Fruit fly (Drosophila melanogaster): ENCODE data around the gene CG42450.

The CG42450 gene

DNA sequence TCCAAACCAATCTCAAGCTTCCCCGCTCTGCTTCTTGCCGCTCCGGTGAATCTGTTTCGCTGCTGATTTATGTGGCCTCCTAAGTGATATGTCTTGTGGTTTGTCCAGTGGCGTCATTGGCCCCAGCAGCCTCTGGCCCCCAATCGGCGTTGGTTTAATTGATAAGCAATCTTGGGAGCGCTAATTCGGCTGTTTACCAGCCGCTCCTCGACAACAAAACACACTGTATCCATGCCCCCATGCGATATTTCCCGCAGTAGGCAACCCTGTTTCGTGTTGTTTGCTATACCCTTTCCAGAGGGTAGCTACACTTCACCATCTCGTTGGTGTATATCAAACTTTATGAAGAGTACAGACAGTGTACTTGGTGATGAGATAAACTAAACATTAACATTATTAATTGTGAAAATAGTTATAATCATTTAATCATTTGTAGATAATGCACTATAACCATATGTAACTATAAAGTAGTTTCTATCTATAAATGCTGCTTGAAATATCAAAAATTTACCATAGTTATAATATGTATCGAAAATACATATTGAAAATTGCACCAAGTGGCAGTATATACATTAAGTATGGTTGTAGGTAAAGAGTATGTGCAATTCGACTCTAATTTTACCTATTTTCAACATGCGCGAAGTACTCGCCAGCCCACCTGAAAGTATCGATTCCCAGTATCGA is 35.4 kb downstream of the CG42450 start, which contains the start of gene shop (continued):
- TF ChIP-seq hkb (optimal IDR thresholded peaks at IDR 0.05): no peak
- TF ChIP-seq hkb (GFP tag; IDR thresholded peaks at IDR 0.05): peak; percentile 60
- TF ChIP-seq ATbp (GFP tag; optimal IDR thresholded peaks at IDR 0.05): peak; percentile 81
- TF ChIP-seq mld (GFP tag; IDR thresholded peaks at IDR 0.05; ENCODE audit: partially characterized antibody): no peak
- peak; percentile 64 for TF ChIP-seq CG30020 (tag; optimal IDR thresholded peaks at IDR 0.05)
- TF ChIP-seq esg (GFP tag; conservative IDR thresholded peaks at IDR 0.05): peak; percentile 77
- TF ChIP-seq Dip3 (GFP tag; optimal IDR thresholded peaks at IDR 0.05): peak; percentile 73
- no peak for TF ChIP-seq Poxn (GFP tag; IDR thresholded peaks at IDR 0.05)
- peak; percentile 29 for TF ChIP-seq pzg (GFP tag; optimal IDR thresholded peaks at IDR 0.05)
- peak; percentile 90 for TF ChIP-seq Med (GFP tag)
- TF ChIP-seq tup (GFP tag; optimal IDR thresholded peaks at IDR 0.05): peak; percentile 15
- peak; percentile 81 for TF ChIP-seq CG9817 (tag; optimal IDR thresholded peaks at IDR 0.05)
- peak; percentile 63 for TF ChIP-seq Camta (GFP tag; optimal IDR thresholded peaks at IDR 0.05)
- TF ChIP-seq trem (tag; optimal IDR thresholded peaks at IDR 0.05): peak; percentile 68
- TF ChIP-seq CG5245 (GFP tag; optimal IDR thresholded peaks at IDR 0.05): peak; percentile 77
- TF ChIP-seq wdn (GFP tag; IDR thresholded peaks at IDR 0.05): peak; percentile 52; the same call in 1 of the 2 replicates
- peak; percentile 37; the same call in 1 of the 2 replicates for TF ChIP-seq CG1024 (GFP tag; IDR thresholded peaks at IDR 0.05)
- TF ChIP-seq row (GFP tag; IDR thresholded peaks at IDR 0.05): peak; percentile 93
- TF ChIP-seq Atf6 (GFP tag; IDR thresholded peaks at IDR 0.05): peak; percentile 69
- TF ChIP-seq CG2712 (tag; optimal IDR thresholded peaks at IDR 0.05): peak; percentile 87
- TF ChIP-seq CG3407 (GFP tag; optimal IDR thresholded peaks at IDR 0.05): peak; percentile 61
- TF ChIP-seq Aef1 (GFP tag; IDR thresholded peaks at IDR 0.05): peak; percentile 71
- no peak for TF ChIP-seq CG15479 (GFP tag; optimal IDR thresholded peaks at IDR 0.05)
- TF ChIP-seq Mes4 (GFP tag; optimal IDR thresholded peaks at IDR 0.05): peak; percentile 65
- peak; percentile 51; the same call in 1 of the 3 replicates for TF ChIP-seq Mrtf (GFP tag; IDR thresholded peaks at IDR 0.05)
- TF ChIP-seq HLHmδ (GFP tag; optimal IDR thresholded peaks at IDR 0.05): no peak
- TF ChIP-seq CG8089 (GFP tag; optimal IDR thresholded peaks at IDR 0.05): peak; percentile 46
- peak; percentile 61 for TF ChIP-seq jumu (GFP tag; optimal IDR thresholded peaks at IDR 0.05)
- no peak for TF ChIP-seq p53 (GFP tag; optimal IDR thresholded peaks at IDR 0.05)
- TF ChIP-seq CG12299 (tag; optimal IDR thresholded peaks at IDR 0.05): peak; percentile 78
- TF ChIP-seq C15 (GFP tag; IDR thresholded peaks at IDR 0.05): no peak
- TF ChIP-seq Max (GFP tag; optimal IDR thresholded peaks at IDR 0.05): peak; percentile 72
- no peak for TF ChIP-seq HmgD (GFP tag; optimal IDR thresholded peaks at IDR 0.05)
- peak; percentile 68; the same call in 2 of the 3 replicates for TF ChIP-seq CG7357 (GFP tag; IDR thresholded peaks at IDR 0.05)
- TF ChIP-seq ash1 (GFP tag; optimal IDR thresholded peaks at IDR 0.05): no peak
- TF ChIP-seq Eip74EF (GFP tag; optimal IDR thresholded peaks at IDR 0.05): peak in 1 of 2 experiments; percentile 77
- peak; percentile 61 for TF ChIP-seq zen (tag; optimal IDR thresholded peaks at IDR 0.05)
- peak; percentile 78 for TF ChIP-seq CG2889 (GFP tag; IDR thresholded peaks at IDR 0.05)
- TF ChIP-seq HmgZ (tag; optimal IDR thresholded peaks at IDR 0.05): peak; percentile 80
- no peak for TF ChIP-seq bigmax (GFP tag; optimal IDR thresholded peaks at IDR 0.05)
- TF ChIP-seq CG17612 (GFP tag; IDR thresholded peaks at IDR 0.05): 0 out of 2 replicates have a peak, but pooled peaks have one; percentile 51
- TF ChIP-seq CG1792 (GFP tag; optimal IDR thresholded peaks at IDR 0.05): peak; percentile 54
- TF ChIP-seq CG10147 (GFP tag; optimal IDR thresholded peaks at IDR 0.05): peak; percentile 90
- TF ChIP-seq NC2α (GFP tag; optimal IDR thresholded peaks at IDR 0.05): peak; percentile 6
- TF ChIP-seq gcm2 (GFP tag; optimal IDR thresholded peaks at IDR 0.05): no peak
- TF ChIP-seq CG11695 (GFP tag; IDR thresholded peaks at IDR 0.05): peak; percentile 82
- peak; percentile 71 for TF ChIP-seq CG11093 (GFP tag; IDR thresholded peaks at IDR 0.05)
- peak; percentile 58 for TF ChIP-seq CG6854 (GFP tag; optimal IDR thresholded peaks at IDR 0.05)
- peak; percentile 99 for TF ChIP-seq D19A (tag; optimal IDR thresholded peaks at IDR 0.05)
- TF ChIP-seq CG10565 (GFP tag; optimal IDR thresholded peaks at IDR 0.05): peak; percentile 20
